Worm (Caenorhabditis elegans) whole organism, late embryonic: ENCODE measurements around the gene ptp-4A2.

Source experiments
- C08G9.2 ChIP-seq: sonication (generic microtip); optimal IDR thresholded peaks from 2 replicates; lab custom pipeline; 2016; ENCODE audit warnings: mild to moderate bottlenecking, missing genetic modification characterization, moderate library complexity, missing compliant biosample characterization
- K02D7.2 ChIP-seq: sonication (generic microtip); optimal IDR thresholded peaks from 2 replicates; lab custom pipeline; 2017; ENCODE audit warnings: mild to moderate bottlenecking, missing genetic modification characterization, missing compliant biosample characterization
- K09A11.1 ChIP-seq: sonication (generic microtip); optimal IDR thresholded peaks from 2 replicates; lab custom pipeline; 2017; ENCODE audit warnings: antibody characterized with exemption, mild to moderate bottlenecking, missing genetic modification characterization, missing compliant biosample characterization; ENCODE audit not compliant: insufficient read depth
- T23F11.4 ChIP-seq: fragments of 200-800 bp; sonication (Bioruptor generic); optimal IDR thresholded peaks from 2 replicates; lab custom pipeline; 2018; ENCODE audit warnings: mild to moderate bottlenecking, missing genetic modification characterization, missing compliant biosample characterization
- Y22D7AL.16 ChIP-seq: sonication (generic microtip); optimal IDR thresholded peaks from 2 replicates; lab custom pipeline; 2016; ENCODE audit warnings: missing genetic modification characterization, missing compliant biosample characterization
- ahr-1 ChIP-seq: sonication (generic microtip); optimal IDR thresholded peaks from 2 replicates; lab custom pipeline; 2016; ENCODE audit warnings: missing genetic modification characterization, missing compliant biosample characterization
- ceh-19 ChIP-seq: fragments of 200-800 bp; sonication (Bioruptor generic); optimal IDR thresholded peaks from 2 replicates; lab custom pipeline; 2018; ENCODE audit warnings: mild to moderate bottlenecking, missing genetic modification characterization, missing compliant biosample characterization
- ceh-22 ChIP-seq: sonication (generic microtip); optimal IDR thresholded peaks from 2 replicates; lab custom pipeline; 2017; ENCODE audit warnings: missing biosample characterization, missing genetic modification characterization
- ceh-24 ChIP-seq: sonication (generic microtip); optimal IDR thresholded peaks from 2 replicates; lab custom pipeline; 2016; ENCODE audit warnings: mild to moderate bottlenecking, missing genetic modification characterization, missing compliant biosample characterization
- ceh-30 ChIP-seq: fragments of 150-350 bp; optimal IDR thresholded peaks from 2 replicates; lab custom pipeline; 2014; ENCODE audit warnings: missing biosample characterization, missing genetic modification characterization
- ceh-31 ChIP-seq: sonication (generic microtip); optimal IDR thresholded peaks from 2 replicates; lab custom pipeline; 2016; ENCODE audit warnings: missing genetic modification characterization, missing compliant biosample characterization
- ceh-45 ChIP-seq: fragments of 200-800 bp; sonication (Bioruptor generic); IDR thresholded peaks from 2 replicates; pipeline ENCODE4 v1.3.6; 2022; ENCODE audit warnings: missing genetic modification reagents, missing genetic modification characterization, missing compliant biosample characterization
- ceh-48 ChIP-seq: sonication (generic microtip); optimal IDR thresholded peaks from 2 replicates; lab custom pipeline; 2016; ENCODE audit warnings: missing genetic modification characterization, inconsistent platforms, missing compliant biosample characterization
- ceh-6 ChIP-seq: fragments of 200-800 bp; sonication (Bioruptor generic); optimal IDR thresholded peaks from 2 replicates; lab custom pipeline; 2018; ENCODE audit warnings: mild to moderate bottlenecking, missing genetic modification characterization, missing compliant biosample characterization
- dve-1 ChIP-seq: sonication (generic microtip); optimal IDR thresholded peaks from 2 replicates; lab custom pipeline; 2017; ENCODE audit warnings: antibody characterized with exemption, mild to moderate bottlenecking, missing genetic modification characterization, missing compliant biosample characterization
- elt-2 ChIP-seq: sonication (generic microtip); optimal IDR thresholded peaks from 2 replicates; lab custom pipeline; 2016; ENCODE audit warnings: missing genetic modification reagents, missing genetic modification characterization, missing compliant biosample characterization
- elt-4 ChIP-seq: sonication (generic microtip); optimal IDR thresholded peaks from 2 replicates; lab custom pipeline; 2016; ENCODE audit warnings: missing genetic modification characterization, missing compliant biosample characterization
- eyg-1 ChIP-seq: sonication (generic microtip); optimal IDR thresholded peaks from 2 replicates; lab custom pipeline; 2016; ENCODE audit warnings: missing genotype, missing genetic modification characterization, missing compliant biosample characterization
- gmeb-2 ChIP-seq: sonication (generic microtip); optimal IDR thresholded peaks from 2 replicates; lab custom pipeline; 2016; ENCODE audit warnings: missing genetic modification characterization, inconsistent platforms, missing compliant biosample characterization
- hlh-13 ChIP-seq: fragments of 200-800 bp; sonication (Bioruptor generic); optimal IDR thresholded peaks from 2 replicates; lab custom pipeline; 2018; ENCODE audit warnings: mild to moderate bottlenecking, missing genetic modification characterization, missing compliant biosample characterization
- hlh-15 ChIP-seq: sonication (generic microtip); optimal IDR thresholded peaks from 2 replicates; lab custom pipeline; 2016; ENCODE audit warnings: missing genetic modification characterization, missing compliant biosample characterization
- hlh-30 ChIP-seq: sonication (generic microtip); optimal IDR thresholded peaks from 2 replicates; lab custom pipeline; 2017; ENCODE audit warnings: antibody characterized with exemption, missing genetic modification characterization, missing compliant biosample characterization; ENCODE audit not compliant: insufficient read depth
- hlh-6 ChIP-seq: sonication (generic microtip); optimal IDR thresholded peaks from 2 replicates; lab custom pipeline; 2016; ENCODE audit warnings: missing genotype, missing genetic modification characterization, missing compliant biosample characterization
- madf-2 ChIP-seq: sonication (generic microtip); optimal IDR thresholded peaks from 2 replicates; lab custom pipeline; 2017; ENCODE audit warnings: missing genetic modification characterization, missing compliant biosample characterization
- mec-3 ChIP-seq: sonication (generic microtip); optimal IDR thresholded peaks from 2 replicates; lab custom pipeline; 2016; ENCODE audit warnings: borderline replicate concordance, missing genetic modification characterization, missing compliant biosample characterization
- nfya-1 ChIP-seq: sonication (generic microtip); optimal IDR thresholded peaks from 2 replicates; lab custom pipeline; 2017; ENCODE audit warnings: missing genetic modification characterization, mild to moderate bottlenecking, missing compliant biosample characterization, antibody characterized with exemption, moderate library complexity
- npax-4 ChIP-seq: sonication (generic microtip); optimal IDR thresholded peaks from 2 replicates; lab custom pipeline; 2016; ENCODE audit warnings: missing genetic modification characterization, missing compliant biosample characterization
- pag-3 ChIP-seq: sonication (generic microtip); optimal IDR thresholded peaks from 2 replicates; lab custom pipeline; 2016; ENCODE audit warnings: missing compliant biosample characterization, missing genetic modification characterization, borderline replicate concordance
- pax-1 ChIP-seq: fragments of 150-350 bp; optimal IDR thresholded peaks from 2 replicates; lab custom pipeline; 2014; ENCODE audit warnings: missing biosample characterization, missing genetic modification characterization
- pha-4 ChIP-seq: fragments of 150-350 bp; optimal IDR thresholded peaks from 2 replicates; lab custom pipeline; 2018; ENCODE audit warnings: missing biosample characterization, missing genetic modification reagents, missing genetic modification characterization
- pqm-1 ChIP-seq: sonication (generic microtip); optimal IDR thresholded peaks from 2 replicates; lab custom pipeline; 2016; ENCODE audit warnings: missing genetic modification characterization, missing compliant biosample characterization
- ref-2 ChIP-seq: sonication (generic microtip); optimal IDR thresholded peaks from 2 replicates; lab custom pipeline; 2016; ENCODE audit warnings: missing genetic modification characterization, missing compliant biosample characterization
- rnt-1 ChIP-seq: sonication (generic microtip); optimal IDR thresholded peaks from 2 replicates; lab custom pipeline; 2016; ENCODE audit warnings: missing genetic modification characterization, missing compliant biosample characterization
- sox-4 ChIP-seq: sonication (generic microtip); optimal IDR thresholded peaks from 2 replicates; lab custom pipeline; 2017; ENCODE audit warnings: mild to moderate bottlenecking, missing genetic modification characterization, inconsistent platforms, missing compliant biosample characterization
- tbx-2 ChIP-seq: sonication (generic microtip); optimal IDR thresholded peaks from 2 replicates; lab custom pipeline; 2016; ENCODE audit warnings: missing genetic modification characterization, missing compliant biosample characterization
- tbx-7 ChIP-seq: sonication (generic microtip); optimal IDR thresholded peaks from 2 replicates; lab custom pipeline; 2016; ENCODE audit warnings: missing genotype, missing genetic modification characterization, missing compliant biosample characterization
- ttx-3 ChIP-seq: sonication (generic microtip); optimal IDR thresholded peaks from 2 replicates; lab custom pipeline; 2016; ENCODE audit warnings: missing genetic modification reagents, missing genetic modification characterization, missing compliant biosample characterization
- unc-3 ChIP-seq, 2 experiments: fragments of 200-800 bp in 1 of 2; sonication (Bioruptor generic) in 1 of 2; sonication (generic microtip) in 1 of 2; conservative IDR thresholded peaks in 1 of 2; optimal IDR thresholded peaks in 1 of 2; 2 replicates each; pipeline versions ENCODE4 v1.3.6 to Lab custom; 2016 to 2022; ENCODE audit warnings: missing compliant biosample characterization in 2 of 2, missing genetic modification characterization in 2 of 2, missing genetic modification reagents in 1 of 2
- unc-86 ChIP-seq: sonication (generic microtip); optimal IDR thresholded peaks from 2 replicates; lab custom pipeline; 2016; ENCODE audit warnings: missing genetic modification characterization, missing compliant biosample characterization
- zip-5 ChIP-seq: sonication (generic microtip); optimal IDR thresholded peaks from 2 replicates; lab custom pipeline; 2016; ENCODE audit warnings: missing genetic modification characterization, missing compliant biosample characterization
- ztf-16 ChIP-seq: sonication (generic microtip); optimal IDR thresholded peaks from 2 replicates; lab custom pipeline; 2017; ENCODE audit warnings: missing genetic modification characterization, missing compliant biosample characterization

The ptp-4A2 gene

DNA sequence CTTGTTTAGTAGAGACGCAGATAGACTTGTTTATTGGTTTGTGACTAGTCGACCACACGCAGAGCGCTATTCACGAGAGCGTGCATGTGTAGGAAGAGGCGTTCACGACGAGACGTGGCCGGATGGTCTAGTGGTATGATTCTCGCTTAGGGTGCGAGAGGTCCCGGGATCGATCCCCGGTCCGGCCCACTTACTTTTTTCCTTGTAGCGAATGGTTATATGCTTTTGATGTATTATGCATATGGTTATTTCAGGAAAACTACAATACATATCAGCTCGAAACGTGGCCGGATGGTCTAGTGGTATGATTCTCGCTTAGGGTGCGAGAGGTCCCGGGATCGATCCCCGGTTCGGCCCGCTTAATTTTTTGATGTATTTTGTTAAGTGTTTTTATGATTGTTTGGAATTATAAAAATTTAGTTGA, 26.9 kb upstream of the ptp-4A2 start (continued):
- peak; percentile 50 for TF ChIP-seq eyg-1 (tag; lab: Kevin White, UChicago)
- peak; percentile 83 for TF ChIP-seq gmeb-2 (tag; lab: Kevin White, UChicago)
- peak; percentile 58 for TF ChIP-seq ztf-16
- peak; percentile 81 for TF ChIP-seq C08G9.2 (tag; lab: Kevin White, UChicago)
- TF ChIP-seq elt-2 (tag; lab: Kevin White, UChicago), result peak; percentile 91
- TF ChIP-seq pag-3, result no peak
- TF ChIP-seq pqm-1, result peak; percentile 63
- TF ChIP-seq ttx-3 (tag; lab: Kevin White, UChicago), result peak; percentile 76
- no peak for TF ChIP-seq pha-4 (tag; lab: Kevin White, UChicago)
- peak; percentile 41 for TF ChIP-seq tbx-7 (tag; lab: Kevin White, UChicago)
- peak; percentile 80 for TF ChIP-seq unc-86
- peak; percentile 79 for TF ChIP-seq madf-2 (tag; lab: Kevin White, UChicago)
- TF ChIP-seq hlh-6 (tag; lab: Kevin White, UChicago), result peak; percentile 89
- TF ChIP-seq ceh-24, result no peak
- TF ChIP-seq ceh-22, result peak; percentile 24
- no peak for TF ChIP-seq mec-3 (tag; lab: Kevin White, UChicago)
- peak; percentile 72 for TF ChIP-seq ceh-31 (tag; lab: Kevin White, UChicago)
- TF ChIP-seq rnt-1 (tag; lab: Kevin White, UChicago), result peak; percentile 40
- TF ChIP-seq K09A11.1 (tag; lab: Kevin White, UChicago), result peak; percentile 84
- TF ChIP-seq, all 69 proteins: peak for 56

DNA sequence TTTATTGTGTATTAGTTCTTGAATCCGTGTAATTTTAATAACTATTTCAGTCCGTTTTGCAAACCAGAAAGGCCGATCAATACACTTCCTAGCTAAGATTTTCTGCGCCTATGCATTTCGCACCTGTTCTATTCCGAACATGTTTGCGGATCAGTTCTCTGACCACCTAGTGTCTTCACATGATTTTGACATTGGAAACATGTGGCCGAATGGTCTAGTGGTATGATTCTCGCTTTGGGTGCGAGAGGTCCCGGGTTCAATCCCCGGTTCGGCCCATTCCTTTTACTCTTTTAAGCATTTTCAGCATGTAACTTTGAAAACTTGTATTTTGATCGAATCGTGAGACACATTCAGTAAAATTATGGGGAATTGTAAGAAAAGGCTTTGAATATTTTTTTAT, 26.2 kb upstream of the ptp-4A2 start:
- no peak for TF ChIP-seq zip-5 (tag; lab: Kevin White, UChicago)
- TF ChIP-seq pax-1 (tag; lab: Kevin White, UChicago), result no peak
- peak; percentile 21 for TF ChIP-seq hlh-15
- no peak for TF ChIP-seq ttx-3 (tag; lab: Kevin White, UChicago)
- TF ChIP-seq ceh-45 (GFP tag; lab: Robert Waterston, UW), result peak; percentile 67; the same call in 1 of the 2 replicates
- TF ChIP-seq ref-2, result no peak
- TF ChIP-seq elt-4 (tag; lab: Kevin White, UChicago), result no peak
- TF ChIP-seq dve-1 (tag; lab: Kevin White, UChicago), result peak; percentile 6
- TF ChIP-seq ceh-31 (tag; lab: Kevin White, UChicago), result no peak
- TF ChIP-seq C08G9.2 (tag; lab: Kevin White, UChicago), result no peak
- no peak for TF ChIP-seq tbx-2 (tag; lab: Kevin White, UChicago)
- peak; percentile 16 for TF ChIP-seq nfya-1 (tag; lab: Kevin White, UChicago)
- TF ChIP-seq unc-86, result no peak
- TF ChIP-seq gmeb-2 (tag; lab: Kevin White, UChicago), result peak; percentile 47
- peak; percentile 66 for TF ChIP-seq ceh-6
- TF ChIP-seq mec-3 (tag; lab: Kevin White, UChicago), result no peak
- peak; percentile 47 for TF ChIP-seq hlh-30 (tag; lab: Kevin White, UChicago)
- TF ChIP-seq hlh-13 (GFP tag; lab: Kevin White, UChicago), result peak; percentile 19
- no peak for TF ChIP-seq pha-4 (tag; lab: Kevin White, UChicago)
- TF ChIP-seq ceh-48, result peak; percentile 15
- peak; percentile 49 for TF ChIP-seq madf-2 (tag; lab: Kevin White, UChicago)
- TF ChIP-seq T23F11.4, result peak; percentile 17
- no peak for TF ChIP-seq ceh-30 (tag; lab: Kevin White, UChicago)
- peak; percentile 38 for TF ChIP-seq sox-4
- no peak for TF ChIP-seq K02D7.2 (tag; lab: Kevin White, UChicago)
- peak; percentile 4 for TF ChIP-seq ahr-1 (tag; lab: Kevin White, UChicago)
- TF ChIP-seq ceh-19 (GFP tag; lab: Kevin White, UChicago), result peak; percentile 50
- TF ChIP-seq npax-4, result no peak
- TF ChIP-seq unc-3 (GFP tag; conservative IDR thresholded peaks at IDR 0.05; lab: Robert Waterston, UW), result 0 out of 2 replicates have a peak, but pooled peaks have one; percentile 24
- TF ChIP-seq unc-3 (tag; optimal IDR thresholded peaks at IDR 0.05; lab: Kevin White, UChicago), result no peak
- TF ChIP-seq rnt-1 (tag; lab: Kevin White, UChicago), result no peak
- TF ChIP-seq Y22D7AL.16, result peak; percentile 54
